Worm (Caenorhabditis elegans) whole organism, midembryonic: ENCODE data around the gene panl-2.

Source experiments
- T22C8.4 ChIP-seq: fragments of 200-800 bp; sonication (Bioruptor generic); IDR thresholded peaks from 2 replicates; pipeline ENCODE4 v1.3.6; 2022; ENCODE audit warnings: missing genetic modification characterization, missing compliant biosample characterization
- cog-1 ChIP-seq: sonication (generic microtip); optimal IDR thresholded peaks from 2 replicates; lab custom pipeline; 2016; ENCODE audit warnings: missing genetic modification characterization, missing compliant biosample characterization
- flt-1 ChIP-seq: fragments of 200-800 bp; sonication (Bioruptor generic); IDR thresholded peaks from 2 replicates; pipeline ENCODE4 v1.3.6; 2022; ENCODE audit warnings: missing genetic modification characterization, missing compliant biosample characterization
- klf-2 ChIP-seq: fragments of 200-800 bp; sonication (Bioruptor generic); conservative IDR thresholded peaks from 2 replicates; pipeline ENCODE4 v1.3.6; 2022; ENCODE audit warnings: missing genetic modification reagents, missing genetic modification characterization, missing compliant biosample characterization
- med-1 ChIP-seq: sonication (generic microtip); optimal IDR thresholded peaks from 2 replicates; lab custom pipeline; 2017; ENCODE audit warnings: missing genetic modification characterization, mild to moderate bottlenecking, missing compliant biosample characterization, antibody characterized with exemption, missing genetic modification reagents; ENCODE audit not compliant: insufficient read depth
- ref-1 ChIP-seq: fragments of 200-800 bp; sonication (Bioruptor generic); conservative IDR thresholded peaks from 2 replicates; pipeline ENCODE4 v1.3.6; 2022; ENCODE audit warnings: missing genetic modification reagents, missing genetic modification characterization, missing compliant biosample characterization
- tab-1 ChIP-seq: fragments of 200-800 bp; sonication (Bioruptor generic); IDR thresholded peaks from 2 replicates; pipeline ENCODE4 v1.3.6; 2022; ENCODE audit warnings: missing genetic modification characterization, missing compliant biosample characterization
- ztf-23 ChIP-seq: fragments of 200-800 bp; sonication (Bioruptor generic); IDR thresholded peaks from 2 replicates; pipeline ENCODE4 v1.3.6; 2022; ENCODE audit warnings: missing genetic modification reagents, missing genetic modification characterization, missing compliant biosample characterization
- ztf-29 ChIP-seq: fragments of 200-800 bp; sonication (Bioruptor generic); IDR thresholded peaks from 2 replicates; pipeline ENCODE4 v1.3.6; 2022; ENCODE audit warnings: missing genetic modification reagents, missing genetic modification characterization, missing compliant biosample characterization

The panl-2 gene

DNA sequence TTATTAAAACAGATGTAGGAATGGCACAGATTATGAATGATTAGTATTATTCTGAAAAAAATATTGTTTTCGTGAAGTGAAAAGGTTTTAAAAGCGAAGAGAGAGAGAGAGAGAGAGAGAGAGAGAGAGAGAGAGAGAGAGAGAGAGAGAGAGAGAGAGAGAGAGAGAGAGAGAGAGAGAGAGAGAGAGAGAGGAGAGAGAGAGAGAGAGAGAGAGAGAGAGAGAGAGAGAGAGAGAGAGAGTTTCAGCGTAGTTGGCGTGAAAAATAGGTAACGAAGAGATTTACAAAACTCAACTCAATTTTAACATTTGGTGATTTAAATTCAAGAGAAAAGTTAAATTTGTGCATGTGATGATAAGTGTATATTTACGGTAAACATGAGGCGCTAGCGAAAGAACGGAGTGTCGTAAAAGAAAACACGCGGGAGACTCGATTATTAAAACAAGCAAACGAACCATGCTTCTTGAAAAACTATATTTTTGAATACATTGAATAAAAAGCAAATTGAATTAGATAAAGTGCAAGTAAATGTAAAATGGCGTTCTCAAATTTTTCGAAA is at the start of gene panl-2:
panl-2 (minus strand) TSS at position 51 of the 560 bp plus-strand sequence.
- no peak for TF ChIP-seq T22C8.4 (GFP tag; lab: Robert Waterston, UW)
- TF ChIP-seq med-1 (GFP tag; lab: Kevin White, UChicago), result no peak
- TF ChIP-seq ztf-23, result no peak

DNA sequence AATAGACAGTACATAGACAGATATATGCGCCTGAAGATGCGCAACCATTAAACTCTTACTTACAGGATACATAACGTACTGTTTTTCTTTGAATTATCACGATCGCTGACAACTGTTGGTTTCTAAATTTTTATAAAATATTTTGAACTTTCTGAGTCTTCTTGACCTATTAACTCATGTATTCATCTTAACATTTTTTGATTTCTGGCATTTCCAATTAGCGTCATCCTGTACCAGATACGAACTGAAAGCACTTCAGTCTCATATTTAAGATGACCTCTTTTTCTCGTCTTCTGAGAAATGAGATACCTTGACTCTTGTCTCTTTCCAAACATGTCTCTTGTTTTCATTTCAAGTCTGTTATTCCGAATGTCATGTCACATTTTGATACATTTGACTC is 45.8 kb upstream of the panl-2 start:
- TF ChIP-seq T22C8.4 (GFP tag; lab: Robert Waterston, UW) (no peak), flt-1 (no peak), cog-1 (tag; lab: Kevin White, UChicago) (no peak)

DNA sequence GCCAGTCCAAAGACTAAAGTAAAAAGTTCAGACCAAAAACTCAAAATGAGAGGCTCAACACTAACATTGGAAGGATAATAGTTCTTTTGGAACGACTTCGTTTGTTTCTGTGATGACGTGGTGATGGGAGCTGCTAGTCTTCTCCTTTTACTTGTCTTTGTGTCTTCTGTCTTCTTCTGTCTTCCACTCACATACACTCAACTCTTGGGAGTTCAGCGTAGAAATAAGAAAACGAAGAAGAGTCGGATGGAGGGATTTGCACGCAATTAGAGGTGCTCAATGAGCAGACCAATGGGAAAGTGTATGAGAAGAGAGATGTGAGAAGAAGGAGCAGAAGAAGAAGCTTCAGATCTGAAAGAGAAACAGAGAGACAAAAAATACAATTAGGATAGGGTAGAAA is 44.1 kb upstream of the panl-2 start:
- TF ChIP-seq ztf-23 (no peak), cog-1 (tag; lab: Kevin White, UChicago) (no peak), ref-1 (GFP tag; lab: Robert Waterston, UW) (no peak), klf-2 (GFP tag; lab: Robert Waterston, UW) (no peak), flt-1 (no peak), T22C8.4 (GFP tag; lab: Robert Waterston, UW) (no peak), tab-1 (GFP tag; lab: Robert Waterston, UW) (no peak), ztf-29 (GFP tag; lab: Robert Waterston, UW) (no peak), med-1 (GFP tag; lab: Kevin White, UChicago) (no peak)

DNA sequence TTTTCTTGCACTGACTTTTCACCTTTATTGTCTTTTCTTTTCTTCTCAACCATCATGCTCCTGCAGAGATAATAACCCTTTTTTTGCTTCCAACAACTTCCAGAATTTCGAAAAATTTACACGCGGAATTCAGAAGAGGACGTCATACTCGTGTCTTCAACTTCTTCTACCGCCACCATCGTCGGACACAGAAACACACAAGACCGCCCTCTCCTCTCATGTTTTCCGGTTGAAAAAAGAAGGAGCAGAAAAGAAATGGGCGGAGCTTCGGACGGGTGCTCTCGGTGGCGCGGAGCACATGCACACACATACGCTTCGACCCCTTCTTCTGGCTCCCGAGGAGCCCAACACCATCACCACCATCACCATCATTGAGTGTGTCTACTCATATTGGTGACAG is 40.9 kb upstream of the panl-2 start, which contains the start of gene lgc-38:
lgc-38 (plus strand) TSS at position 301 of the 400 bp plus-strand sequence.
- TF ChIP-seq med-1 (GFP tag; lab: Kevin White, UChicago) (no peak), tab-1 (GFP tag; lab: Robert Waterston, UW) (no peak), flt-1 (no peak), T22C8.4 (GFP tag; lab: Robert Waterston, UW) (no peak), klf-2 (GFP tag; lab: Robert Waterston, UW) (no peak), ztf-23 (no peak), ztf-29 (GFP tag; lab: Robert Waterston, UW) (no peak), ref-1 (GFP tag; lab: Robert Waterston, UW) (no peak), cog-1 (tag; lab: Kevin White, UChicago) (no peak)

DNA sequence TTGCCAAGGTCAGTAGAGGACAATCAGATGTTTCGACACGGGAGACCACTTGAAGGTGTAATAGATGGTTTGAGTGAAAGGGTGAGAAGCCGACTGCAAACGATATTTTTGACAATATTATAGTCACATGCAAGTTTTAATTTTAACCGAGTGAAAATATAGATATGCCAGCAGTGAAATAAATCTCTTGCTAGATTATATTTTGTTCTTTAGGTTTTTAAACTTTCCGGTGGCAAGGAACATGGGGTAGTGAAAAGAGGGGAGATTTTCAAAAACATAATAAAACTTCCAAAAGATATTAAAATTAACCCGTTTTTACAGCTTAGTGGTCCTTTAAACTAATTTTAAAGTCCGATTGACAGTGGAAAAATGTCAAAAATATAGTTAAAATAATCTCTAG is 37.4 kb upstream of the panl-2 start, which contains the start of gene C06E8.5:
C06E8.5 (minus strand) TSS at position 101 of the 400 bp plus-strand sequence.
- TF ChIP-seq flt-1, result no peak
- TF ChIP-seq med-1 (GFP tag; lab: Kevin White, UChicago), result no peak
- TF ChIP-seq tab-1 (GFP tag; lab: Robert Waterston, UW), result no peak
- TF ChIP-seq ztf-29 (GFP tag; lab: Robert Waterston, UW), result no peak

DNA sequence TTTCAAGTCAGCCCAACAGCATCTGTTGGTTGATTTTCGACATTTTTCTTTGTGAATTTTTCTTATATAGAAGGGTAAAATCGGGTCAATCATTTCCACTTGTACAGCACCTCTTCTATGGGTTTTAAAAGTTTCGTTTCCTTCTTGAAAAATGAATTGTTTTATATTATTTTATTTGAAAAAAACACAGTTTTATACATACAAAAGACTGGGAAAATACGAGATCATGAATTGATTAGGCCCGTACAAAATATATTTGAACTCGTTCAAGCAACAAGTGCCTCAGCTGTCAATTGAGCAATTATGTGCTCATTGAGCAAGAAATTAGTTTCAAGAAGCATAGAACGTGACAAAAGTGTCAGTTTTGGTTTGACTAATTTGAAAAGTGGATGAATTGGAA is 34.2 kb upstream of the panl-2 start:
- TF ChIP-seq klf-2 (GFP tag; lab: Robert Waterston, UW) (no peak), flt-1 (no peak), T22C8.4 (GFP tag; lab: Robert Waterston, UW) (no peak), ztf-29 (GFP tag; lab: Robert Waterston, UW) (no peak), ztf-23 (no peak), tab-1 (GFP tag; lab: Robert Waterston, UW) (no peak), med-1 (GFP tag; lab: Kevin White, UChicago) (no peak), cog-1 (tag; lab: Kevin White, UChicago) (no peak), ref-1 (GFP tag; lab: Robert Waterston, UW) (no peak)

DNA sequence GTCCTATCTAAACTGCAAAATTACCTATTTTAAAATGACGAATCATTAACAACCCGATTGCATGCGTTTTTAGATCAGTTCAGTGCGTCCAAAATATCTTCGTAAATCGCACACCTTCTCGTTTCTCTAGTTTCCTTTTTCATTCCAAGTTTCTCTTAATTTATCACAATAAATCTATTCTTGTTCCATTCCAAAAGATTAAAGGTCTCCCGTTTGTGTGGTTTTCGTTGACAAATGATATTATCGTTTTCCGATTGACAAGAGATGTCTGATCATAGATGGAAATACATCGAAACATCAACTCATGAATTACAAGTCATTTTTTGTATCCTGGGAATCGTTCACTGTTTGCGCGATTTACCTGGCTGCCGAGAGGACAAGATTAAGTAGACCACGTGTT is 25.2 kb upstream of the panl-2 start:
- TF ChIP-seq tab-1 (GFP tag; lab: Robert Waterston, UW) (no peak), klf-2 (GFP tag; lab: Robert Waterston, UW) (no peak), cog-1 (tag; lab: Kevin White, UChicago) (no peak), ref-1 (GFP tag; lab: Robert Waterston, UW) (no peak), med-1 (GFP tag; lab: Kevin White, UChicago) (no peak), ztf-23 (no peak), ztf-29 (GFP tag; lab: Robert Waterston, UW) (no peak), T22C8.4 (GFP tag; lab: Robert Waterston, UW) (no peak), flt-1 (no peak)

DNA sequence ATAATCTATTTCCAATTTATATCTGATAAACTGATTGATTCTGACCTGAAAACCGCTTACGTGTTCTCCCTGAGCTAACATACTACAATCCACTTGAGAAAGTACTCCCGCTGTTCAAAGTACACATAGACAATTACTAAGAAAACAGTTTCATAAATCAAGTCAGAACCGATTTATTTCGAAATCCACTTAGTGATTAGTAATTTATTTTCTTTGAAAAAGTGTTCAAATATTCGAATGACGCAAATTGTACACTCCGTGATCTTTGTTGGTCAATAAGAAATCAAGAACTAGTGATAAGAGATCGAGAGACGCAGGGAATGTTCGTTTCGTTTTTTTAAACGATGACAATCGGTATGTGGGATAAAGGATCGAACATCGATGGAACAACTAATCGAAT is 24.6 kb upstream of the panl-2 start:
- no peak for TF ChIP-seq cog-1 (tag; lab: Kevin White, UChicago)
- TF ChIP-seq med-1 (GFP tag; lab: Kevin White, UChicago), result no peak
- no peak for TF ChIP-seq ref-1 (GFP tag; lab: Robert Waterston, UW)
- no peak for TF ChIP-seq ztf-29 (GFP tag; lab: Robert Waterston, UW)
- TF ChIP-seq tab-1 (GFP tag; lab: Robert Waterston, UW), result no peak
- no peak for TF ChIP-seq klf-2 (GFP tag; lab: Robert Waterston, UW)
- TF ChIP-seq ztf-23, result no peak
- TF ChIP-seq flt-1, result no peak
- TF ChIP-seq T22C8.4 (GFP tag; lab: Robert Waterston, UW), result no peak

DNA sequence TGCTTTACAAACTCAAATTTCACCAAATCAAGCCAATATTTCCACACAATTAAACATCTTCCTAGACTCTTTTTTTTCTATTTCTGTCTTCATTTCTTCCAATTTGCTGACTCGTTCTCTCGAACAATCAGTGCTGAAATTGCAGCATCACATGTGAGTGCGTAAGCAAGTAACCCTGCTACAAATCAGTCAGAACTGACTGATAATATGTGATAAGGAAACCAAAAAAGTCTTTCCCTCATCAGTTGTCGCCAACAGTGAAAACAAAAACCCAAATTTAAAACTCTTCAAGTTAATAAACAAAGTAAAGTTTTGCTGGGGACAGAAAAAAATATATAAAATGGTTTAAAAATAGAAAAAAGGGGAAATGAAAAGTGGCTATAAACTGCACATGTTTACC is 23.5 kb upstream of the panl-2 start:
- no peak for TF ChIP-seq ztf-29 (GFP tag; lab: Robert Waterston, UW)
- TF ChIP-seq klf-2 (GFP tag; lab: Robert Waterston, UW), result no peak
- TF ChIP-seq ref-1 (GFP tag; lab: Robert Waterston, UW), result no peak
- no peak for TF ChIP-seq flt-1
- TF ChIP-seq ztf-23, result no peak
- no peak for TF ChIP-seq med-1 (GFP tag; lab: Kevin White, UChicago)
- TF ChIP-seq cog-1 (tag; lab: Kevin White, UChicago), result no peak
- no peak for TF ChIP-seq T22C8.4 (GFP tag; lab: Robert Waterston, UW)
- no peak for TF ChIP-seq tab-1 (GFP tag; lab: Robert Waterston, UW)

DNA sequence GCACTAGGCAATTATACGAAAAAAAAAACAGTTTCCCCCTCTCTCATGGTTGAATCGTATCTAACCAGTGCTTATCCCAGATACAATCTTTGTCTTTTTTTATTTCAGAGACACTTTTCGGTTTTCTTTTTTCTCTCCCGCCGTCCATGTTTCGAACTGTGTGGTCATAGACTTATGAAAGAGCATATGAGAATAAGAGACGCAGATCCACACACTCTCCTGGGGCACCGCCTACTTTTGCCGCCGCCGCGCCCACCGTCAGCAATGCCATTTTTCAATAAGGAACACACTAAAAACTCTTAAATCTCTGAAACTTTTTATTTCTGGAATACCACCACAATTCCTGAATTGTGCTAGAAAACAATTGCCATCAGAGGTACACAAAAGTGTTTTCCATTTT is 22.0 kb upstream of the panl-2 start, which contains the start of gene prk-1:
prk-1 (plus strand) TSS at position 269 of the 400 bp plus-strand sequence.
- TF ChIP-seq ztf-23, result no peak
- TF ChIP-seq cog-1 (tag; lab: Kevin White, UChicago), result no peak
- no peak for TF ChIP-seq T22C8.4 (GFP tag; lab: Robert Waterston, UW)
- TF ChIP-seq tab-1 (GFP tag; lab: Robert Waterston, UW), result no peak
- TF ChIP-seq ref-1 (GFP tag; lab: Robert Waterston, UW), result no peak
- no peak for TF ChIP-seq flt-1
- no peak for TF ChIP-seq klf-2 (GFP tag; lab: Robert Waterston, UW)
- TF ChIP-seq ztf-29 (GFP tag; lab: Robert Waterston, UW), result no peak
- no peak for TF ChIP-seq med-1 (GFP tag; lab: Kevin White, UChicago)
